Worm (Caenorhabditis elegans): ENCODE measurements around the gene ZK180.7.

ce11 chrIV:4484555-4484954 is 5.8 kb upstream of the ZK180.7 start:
- TF ChIP-seq ceh-9 (tag; optimal IDR thresholded peaks at IDR 0.05) (no peak), C08G9.2 (tag; optimal IDR thresholded peaks at IDR 0.05) (no peak), sdc-2 (tag; optimal IDR thresholded peaks at IDR 0.05) (no peak), pag-3 (tag; optimal IDR thresholded peaks at IDR 0.05; ENCODE audit: borderline replicate concordance) (no peak), ama-1 (optimal IDR thresholded peaks at IDR 0.05) (no peak), pqm-1 (tag; optimal IDR thresholded peaks at IDR 0.05) (no peak), madf-2 (tag; optimal IDR thresholded peaks at IDR 0.05) (no peak), nhr-11 (tag; optimal IDR thresholded peaks at IDR 0.05) (no peak), lin-11 (tag; optimal IDR thresholded peaks at IDR 0.05) (no peak), pha-4 (tag; optimal IDR thresholded peaks at IDR 0.05) (no peak), pax-1 (tag; optimal IDR thresholded peaks at IDR 0.05) (no peak), nhr-232 (tag; optimal IDR thresholded peaks at IDR 0.05) (no peak)
